Worm (Caenorhabditis elegans): Measurements from ENCODE around the gene ceph-41.

- TF ChIP-seq pqm-1 (tag; optimal IDR thresholded peaks at IDR 0.05) (no peak), lir-3 (tag; optimal IDR thresholded peaks at IDR 0.05; ENCODE audit: poor library complexity) (no peak), C16A3.4 (tag; optimal IDR thresholded peaks at IDR 0.05) (no peak), nhr-12 (tag; optimal IDR thresholded peaks at IDR 0.05) (no peak), nhr-77 (tag; optimal IDR thresholded peaks at IDR 0.05) (no peak), nhr-11 (tag; optimal IDR thresholded peaks at IDR 0.05) (no peak), nhr-237 (tag; optimal IDR thresholded peaks at IDR 0.05) (no peak), skn-1 (tag; optimal IDR thresholded peaks at IDR 0.05) (no peak), egl-27 (tag; optimal IDR thresholded peaks at IDR 0.05) (no peak), mep-1 (tag; optimal IDR thresholded peaks at IDR 0.05) (no peak), jun-1 (tag; optimal IDR thresholded peaks at IDR 0.05) (no peak)
These were observed 19.5 kb upstream of the ceph-41 start, which contains the start of gene rabs-5 for ce11 chrIV:8107502-8107901.

All from whole organism, L1 larva.